Worm (Caenorhabditis elegans) whole organism, L3 larva: ENCODE measurements around the gene C07A9.13.

ENCODE experiments used
- R02D3.7 ChIP-seq: fragments of 150-350 bp; optimal IDR thresholded peaks from 2 replicates; lab custom pipeline; 2014; ENCODE audit warnings: missing biosample characterization, missing genetic modification characterization
- ama-1 ChIP-seq: fragments of 150-350 bp; optimal IDR thresholded peaks from 2 replicates; lab custom pipeline; 2018
- ceh-9 ChIP-seq: sonication (generic microtip); optimal IDR thresholded peaks from 2 replicates; lab custom pipeline; 2018; ENCODE audit warnings: missing biosample characterization, missing genetic modification characterization
- egl-27 ChIP-seq: sonication (generic microtip); optimal IDR thresholded peaks from 4 replicates; lab custom pipeline; 2017; ENCODE audit warnings: missing biosample characterization, missing genetic modification reagents, missing genetic modification characterization
- egl-5 ChIP-seq: fragments of 150-350 bp; optimal IDR thresholded peaks from 2 replicates; lab custom pipeline; 2017; ENCODE audit warnings: missing biosample characterization, missing genetic modification reagents, missing genetic modification characterization, inconsistent platforms
- fkh-10 ChIP-seq: sonication (generic microtip); optimal IDR thresholded peaks from 2 replicates; lab custom pipeline; 2017; ENCODE audit warnings: missing biosample characterization, missing genetic modification reagents, missing genetic modification characterization
- lin-39 ChIP-seq: fragments of 150-350 bp; optimal IDR thresholded peaks from 2 replicates; lab custom pipeline; 2018; ENCODE audit warnings: missing biosample characterization, missing genetic modification reagents, missing genetic modification characterization
- nfya-1 ChIP-seq: sonication (generic microtip); optimal IDR thresholded peaks from 2 replicates; lab custom pipeline; 2017; ENCODE audit warnings: missing genetic modification characterization, mild to moderate bottlenecking, missing compliant biosample characterization, antibody characterized with exemption, moderate library complexity; ENCODE audit not compliant: insufficient read depth
- nhr-237 ChIP-seq: fragments of 150-350 bp; optimal IDR thresholded peaks from 2 replicates; lab custom pipeline; 2014; ENCODE audit warnings: missing biosample characterization, missing genetic modification characterization
- sea-2 ChIP-seq: fragments of 150-350 bp; sonication (generic microtip); optimal IDR thresholded peaks from 4 replicates; lab custom pipeline; 2014; ENCODE audit warnings: missing biosample characterization, missing genetic modification reagents, missing genetic modification characterization
- skn-1 ChIP-seq: fragments of 150-350 bp; optimal IDR thresholded peaks from 2 replicates; lab custom pipeline; 2014; ENCODE audit warnings: missing biosample characterization, missing genetic modification characterization

- no peak for TF ChIP-seq lin-39 (tag; lab: Kevin White, UChicago)
- no peak for TF ChIP-seq egl-27 (tag; lab: Kevin White, UChicago)
- TF ChIP-seq fkh-10 = no peak
- no peak for TF ChIP-seq ceh-9 (tag; lab: Kevin White, UChicago)
- no peak for TF ChIP-seq nhr-237 (tag; lab: Kevin White, UChicago)
- no peak for TF ChIP-seq skn-1 (tag; lab: Kevin White, UChicago)
- TF ChIP-seq sea-2 = no peak
- no peak for TF ChIP-seq R02D3.7
- TF ChIP-seq ama-1 (lab: Kevin White, UChicago) = no peak
- no peak for TF ChIP-seq nfya-1 (tag; lab: Kevin White, UChicago)
- no peak for TF ChIP-seq egl-5 (tag; lab: Kevin White, UChicago)
Observed at ce11 chrIII:9696417-9696816, 15.3 kb upstream of the C07A9.13 start, which contains the start of gene bud-31.
